Fruit fly (Drosophila melanogaster): ENCODE results near the gene CG14273.

The CG14273 gene

dm6 chr2L:8381508-8382036 lies 39.1 kb downstream of the CG14273 start, which contains the start of gene AlaRS:
TSS of gene AlaRS (minus strand) at chr2L:8381764.
- no peak for TF ChIP-seq CTCF (optimal IDR thresholded peaks at IDR 0.05)
- no peak for TF ChIP-seq CG8478 (optimal IDR thresholded peaks at IDR 0.05)

- no peak for TF ChIP-seq CG8478 (optimal IDR thresholded peaks at IDR 0.05)
Measured at dm6 chr2L:8382646-8383045, 40.2 kb downstream of the CG14273 start, which contains the start of the genes CG13392 and Rcd4. TSS of gene CG13392 (minus strand) at chr2L:8382807. TSS of gene Rcd4 (plus strand) at chr2L:8382861.

dm6 chr2L:8384108-8384601 lies 41.7 kb downstream of the CG14273 start, which contains the start of the genes Dad1 and CG13384:
TSS of gene Dad1 (minus strand) at chr2L:8384137.
TSS of gene CG13384 (plus strand) at chr2L:8384455.
- TF ChIP-seq CG8478 (optimal IDR thresholded peaks at IDR 0.05): no peak
- TF ChIP-seq CTCF (optimal IDR thresholded peaks at IDR 0.05): no peak

dm6 chr2L:8384985-8385519 lies 42.6 kb downstream of the CG14273 start:
- no peak for TF ChIP-seq CTCF (optimal IDR thresholded peaks at IDR 0.05)

- no peak for TF ChIP-seq CG8478 (optimal IDR thresholded peaks at IDR 0.05)
- TF ChIP-seq CTCF (optimal IDR thresholded peaks at IDR 0.05): no peak
Measured at dm6 chr2L:8385849-8386248, 43.4 kb downstream of the CG14273 start.

dm6 chr2L:8389231-8389630 lies 46.7 kb downstream of the CG14273 start, which contains the start of gene CG42819:
TSS of gene CG42819 (minus strand) at chr2L:8389331.
- TF ChIP-seq CTCF (optimal IDR thresholded peaks at IDR 0.05): no peak
- no peak for TF ChIP-seq CG8478 (optimal IDR thresholded peaks at IDR 0.05)

dm6 chr2L:8392298-8392697 lies 49.8 kb downstream of the CG14273 start, which contains the start of gene CG42820:
TSS of gene CG42820 (minus strand) at chr2L:8392398.
- TF ChIP-seq CG8478 (optimal IDR thresholded peaks at IDR 0.05) (no peak), CTCF (optimal IDR thresholded peaks at IDR 0.05) (no peak)

dm6 chr2L:8393122-8393521 lies 50.6 kb downstream of the CG14273 start, which contains the start of gene Acp29AB:
TSS of gene Acp29AB (minus strand) at chr2L:8393222.
- TF ChIP-seq CTCF (optimal IDR thresholded peaks at IDR 0.05): no peak
- no peak for TF ChIP-seq CG8478 (optimal IDR thresholded peaks at IDR 0.05)

All from S2 (cell line).